Fruit fly (Drosophila melanogaster): ENCODE measurements around the gene Thor.

dm6 chr2L:3441158-3441557 lies 37.1 kb upstream of the Thor start:
- TF ChIP-seq toe (GFP tag; optimal IDR thresholded peaks at IDR 0.05) (no peak), CG12768 (GFP tag; optimal IDR thresholded peaks at IDR 0.05) (no peak), cnc (optimal IDR thresholded peaks at IDR 0.05) (no peak), CG11617 (GFP tag; optimal IDR thresholded peaks at IDR 0.05) (no peak), cic (GFP tag; optimal IDR thresholded peaks at IDR 0.05) (no peak)
